Worm (Caenorhabditis elegans) whole organism, young adult: ENCODE data around the gene abcf-3.

ENCODE experiments used
- B0019.2 ChIP-seq: fragments of 200-800 bp; sonication (Bioruptor generic); conservative IDR thresholded peaks from 2 replicates; pipeline ENCODE4 v1.3.6; 2022; ENCODE audit warnings: missing genetic modification reagents, missing genetic modification characterization, missing compliant biosample characterization
- B0261.1 ChIP-seq: sonication (generic microtip); optimal IDR thresholded peaks from 2 replicates; lab custom pipeline; 2016; ENCODE audit warnings: mild to moderate bottlenecking, missing genetic modification characterization, moderate library complexity, missing compliant biosample characterization
- B0336.3 ChIP-seq: fragments of 200-800 bp; sonication (Bioruptor generic); IDR thresholded peaks from 2 replicates; pipeline ENCODE4 v1.3.6; 2022; ENCODE audit warnings: missing genetic modification characterization, missing compliant biosample characterization
- F10E7.11 ChIP-seq: sonication (generic microtip); optimal IDR thresholded peaks from 2 replicates; lab custom pipeline; 2017; ENCODE audit warnings: mild to moderate bottlenecking, missing genetic modification characterization, moderate library complexity, missing compliant biosample characterization
- F33H1.4 ChIP-seq: fragments of 200-800 bp; sonication (Bioruptor generic); IDR thresholded peaks from 2 replicates; pipeline ENCODE4 v1.3.6; 2022; ENCODE audit warnings: missing genetic modification reagents, missing genetic modification characterization, missing compliant biosample characterization
- F55B11.4 ChIP-seq: sonication (generic microtip); optimal IDR thresholded peaks from 2 replicates; lab custom pipeline; 2016; ENCODE audit warnings: missing compliant biosample characterization, missing genetic modification characterization, borderline replicate concordance; ENCODE audit not compliant: insufficient read depth
- K12H6.12 ChIP-seq: fragments of 200-800 bp; sonication (Bioruptor generic); optimal IDR thresholded peaks from 2 replicates; lab custom pipeline; 2018; ENCODE audit warnings: mild to moderate bottlenecking, missing genetic modification characterization, missing compliant biosample characterization
- Y79H2A.3 ChIP-seq: fragments of 200-800 bp; sonication (Bioruptor generic); conservative IDR thresholded peaks from 2 replicates; pipeline ENCODE4 v1.3.6; 2022; ENCODE audit warnings: missing genetic modification reagents, missing genetic modification characterization, missing compliant biosample characterization
- akir-1 ChIP-seq: fragments of 200-800 bp; sonication (Bioruptor generic); optimal IDR thresholded peaks from 2 replicates; lab custom pipeline; 2018; ENCODE audit warnings: mild to moderate bottlenecking, missing genetic modification characterization, moderate library complexity, missing compliant biosample characterization
- ama-1 ChIP-seq, 3 experiments: fragments of 150-350 bp in 1 of 3; sonication (generic microtip) in 2 of 3; optimal IDR thresholded peaks; 2 replicates each; lab custom pipeline; 2014 to 2018; ENCODE audit warnings: missing biosample characterization in 2 of 3, missing genetic modification characterization in 2 of 3, missing genetic modification reagents in 2 of 3
- aptf-3 ChIP-seq: fragments of 200-800 bp; sonication (Bioruptor generic); IDR thresholded peaks from 2 replicates; pipeline ENCODE4 v1.3.6; 2022; ENCODE audit warnings: missing genetic modification characterization, missing compliant biosample characterization
- atf-7 ChIP-seq: sonication (generic microtip); optimal IDR thresholded peaks from 2 replicates; lab custom pipeline; 2017; ENCODE audit warnings: mild to moderate bottlenecking, missing genetic modification characterization, missing compliant biosample characterization
- cebp-1 ChIP-seq, 2 experiments: fragments of 200-800 bp in 1 of 2; sonication (Bioruptor generic) in 1 of 2; sonication (generic microtip) in 1 of 2; IDR thresholded peaks in 1 of 2; optimal IDR thresholded peaks in 1 of 2; 2 replicates each; pipeline versions ENCODE4 v1.3.6 to Lab custom; 2017 to 2022; ENCODE audit warnings: missing compliant biosample characterization in 2 of 2, missing genetic modification characterization in 2 of 2, mild to moderate bottlenecking in 1 of 2, missing genetic modification reagents in 1 of 2, moderate library complexity in 1 of 2
- ceh-27 ChIP-seq: fragments of 200-800 bp; sonication (Bioruptor generic); optimal IDR thresholded peaks from 2 replicates; lab custom pipeline; 2018; ENCODE audit warnings: mild to moderate bottlenecking, missing genetic modification characterization, moderate library complexity, missing compliant biosample characterization
- ceh-91 ChIP-seq: fragments of 200-800 bp; sonication (Bioruptor generic); IDR thresholded peaks from 2 replicates; pipeline ENCODE4 v1.3.6; 2022; ENCODE audit warnings: missing genetic modification reagents, missing genetic modification characterization, missing compliant biosample characterization
- chd-7 ChIP-seq: sonication (generic microtip); optimal IDR thresholded peaks from 2 replicates; lab custom pipeline; 2016; ENCODE audit warnings: mild to moderate bottlenecking, missing genetic modification characterization, moderate library complexity, missing compliant biosample characterization
- dox-1 ChIP-seq: fragments of 200-800 bp; sonication (Bioruptor generic); IDR thresholded peaks from 2 replicates; pipeline ENCODE4 v1.3.6; 2022; ENCODE audit warnings: missing genetic modification reagents, missing genetic modification characterization, missing compliant biosample characterization
- dpff-1 ChIP-seq: sonication (generic microtip); optimal IDR thresholded peaks from 2 replicates; lab custom pipeline; 2017; ENCODE audit warnings: mild to moderate bottlenecking, missing genetic modification characterization, missing compliant biosample characterization
- egl-44 ChIP-seq: fragments of 200-800 bp; sonication (Bioruptor generic); IDR thresholded peaks from 2 replicates; pipeline ENCODE4 v1.3.6; 2022; ENCODE audit warnings: missing genetic modification reagents, missing genetic modification characterization, missing compliant biosample characterization
- egrh-3 ChIP-seq: fragments of 200-800 bp; sonication (Bioruptor generic); IDR thresholded peaks from 2 replicates; pipeline ENCODE4 v1.3.6; 2022; ENCODE audit warnings: missing genetic modification reagents, missing genetic modification characterization, missing compliant biosample characterization
- gei-17 ChIP-seq: fragments of 200-800 bp; sonication (Bioruptor generic); optimal IDR thresholded peaks from 2 replicates; lab custom pipeline; 2018; ENCODE audit warnings: mild to moderate bottlenecking, missing genetic modification characterization, missing compliant biosample characterization
- him-1 ChIP-seq: sonication (generic microtip); optimal IDR thresholded peaks from 2 replicates; lab custom pipeline; 2016; ENCODE audit warnings: missing genotype, missing genetic modification reagents, missing genetic modification characterization, missing compliant biosample characterization
- hlh-12 ChIP-seq: sonication (generic microtip); optimal IDR thresholded peaks from 2 replicates; lab custom pipeline; 2016; ENCODE audit warnings: missing genetic modification characterization, missing compliant biosample characterization
- hmg-20 ChIP-seq: fragments of 200-800 bp; sonication (Bioruptor generic); IDR thresholded peaks from 2 replicates; pipeline ENCODE4 v1.3.6; 2022; ENCODE audit warnings: missing genetic modification reagents, missing genetic modification characterization, missing compliant biosample characterization
- lag-1 ChIP-seq: fragments of 200-800 bp; sonication (Bioruptor generic); IDR thresholded peaks from 2 replicates; pipeline ENCODE4 v1.3.6; 2022; ENCODE audit warnings: missing genetic modification reagents, missing genetic modification characterization, missing compliant biosample characterization
- let-607 ChIP-seq, 2 experiments: fragments of 200-800 bp in 1 of 2; sonication (Bioruptor generic) in 1 of 2; sonication (generic microtip) in 1 of 2; optimal IDR thresholded peaks; 2 replicates each; lab custom pipeline; 2016 to 2018; ENCODE audit warnings: mild to moderate bottlenecking in 2 of 2, missing compliant biosample characterization in 2 of 2, missing genetic modification characterization in 2 of 2, moderate library complexity in 2 of 2, missing genotype in 1 of 2
- lin-26 ChIP-seq: fragments of 200-800 bp; sonication (Bioruptor generic); IDR thresholded peaks from 2 replicates; pipeline ENCODE4 v1.3.6; 2022; ENCODE audit warnings: missing genetic modification reagents, missing genetic modification characterization, missing compliant biosample characterization
- lir-1 ChIP-seq: fragments of 200-800 bp; sonication (Bioruptor generic); conservative IDR thresholded peaks from 2 replicates; pipeline ENCODE4 v1.3.6; 2022; ENCODE audit warnings: missing genetic modification reagents, missing genetic modification characterization, missing compliant biosample characterization
- lsy-27 ChIP-seq: sonication (generic microtip); optimal IDR thresholded peaks from 2 replicates; lab custom pipeline; 2017; ENCODE audit warnings: missing genetic modification characterization, mild to moderate bottlenecking, missing compliant biosample characterization, antibody characterized with exemption, missing genotype, borderline replicate concordance; ENCODE audit not compliant: insufficient read depth
- madf-6 ChIP-seq: fragments of 200-800 bp; sonication (Bioruptor generic); IDR thresholded peaks from 2 replicates; pipeline ENCODE4 v1.3.6; 2022; ENCODE audit warnings: missing genetic modification reagents, missing genetic modification characterization, missing compliant biosample characterization
- mcd-1 ChIP-seq: fragments of 200-800 bp; sonication (Bioruptor generic); IDR thresholded peaks from 2 replicates; pipeline ENCODE4 v1.3.6; 2022; ENCODE audit warnings: missing genetic modification reagents, missing genetic modification characterization, missing compliant biosample characterization
- mel-28 ChIP-seq: sonication (generic microtip); optimal IDR thresholded peaks from 2 replicates; lab custom pipeline; 2016; ENCODE audit warnings: borderline replicate concordance, mild to moderate bottlenecking, missing genetic modification characterization, missing compliant biosample characterization
- mes-4 ChIP-seq: sonication (generic microtip); optimal IDR thresholded peaks from 2 replicates; lab custom pipeline; 2016; ENCODE audit warnings: missing genotype, missing genetic modification characterization, missing compliant biosample characterization
- mxl-1 ChIP-seq: sonication (generic microtip); optimal IDR thresholded peaks from 2 replicates; lab custom pipeline; 2016; ENCODE audit warnings: missing genetic modification characterization, missing compliant biosample characterization
- nfyb-1 ChIP-seq: fragments of 200-800 bp; sonication (Bioruptor generic); IDR thresholded peaks from 2 replicates; pipeline ENCODE4 v1.3.6; 2022; ENCODE audit warnings: missing genetic modification reagents, missing genetic modification characterization, missing compliant biosample characterization
- nhr-179 ChIP-seq: sonication (generic microtip); optimal IDR thresholded peaks from 2 replicates; lab custom pipeline; 2016; ENCODE audit warnings: mild to moderate bottlenecking, missing genetic modification characterization, missing compliant biosample characterization
- nhr-80 ChIP-seq: sonication (generic microtip); optimal IDR thresholded peaks from 2 replicates; lab custom pipeline; 2016; ENCODE audit warnings: missing genetic modification characterization, missing compliant biosample characterization
- pbrm-1 ChIP-seq: fragments of 200-800 bp; sonication (Bioruptor generic); IDR thresholded peaks from 2 replicates; pipeline ENCODE4 v1.3.6; 2022; ENCODE audit warnings: missing genetic modification reagents, missing genetic modification characterization, missing compliant biosample characterization
- pha-4 ChIP-seq: fragments of 150-350 bp; sonication (generic microtip); optimal IDR thresholded peaks from 2 replicates; lab custom pipeline; 2014; ENCODE audit warnings: missing biosample characterization, missing genetic modification reagents, missing genetic modification characterization
- sdz-38 ChIP-seq: sonication (generic microtip); optimal IDR thresholded peaks from 2 replicates; lab custom pipeline; 2016; ENCODE audit warnings: missing genotype, missing genetic modification characterization, missing compliant biosample characterization
- snpc-1.1 ChIP-seq: sonication (generic microtip); optimal IDR thresholded peaks from 2 replicates; lab custom pipeline; 2017; ENCODE audit warnings: missing genetic modification characterization, mild to moderate bottlenecking, missing compliant biosample characterization, antibody characterized with exemption, moderate library complexity, missing genotype, missing genetic modification reagents; ENCODE audit not compliant: insufficient read depth
- snpc-1.3 ChIP-seq: sonication (generic microtip); optimal IDR thresholded peaks from 2 replicates; lab custom pipeline; 2017; ENCODE audit warnings: missing genetic modification characterization, mild to moderate bottlenecking, missing compliant biosample characterization, antibody characterized with exemption, moderate library complexity, missing genotype, missing genetic modification reagents; ENCODE audit not compliant: insufficient read depth
- snpc-3.4 ChIP-seq: sonication (generic microtip); optimal IDR thresholded peaks from 2 replicates; lab custom pipeline; 2017; ENCODE audit warnings: missing genetic modification characterization, mild to moderate bottlenecking, missing compliant biosample characterization, antibody characterized with exemption, moderate library complexity, missing genotype, missing genetic modification reagents
- somi-1 ChIP-seq: fragments of 200-800 bp; sonication (Bioruptor generic); optimal IDR thresholded peaks from 2 replicates; lab custom pipeline; 2018; ENCODE audit warnings: mild to moderate bottlenecking, missing genetic modification characterization, missing compliant biosample characterization
- tbx-9 ChIP-seq: sonication (generic microtip); optimal IDR thresholded peaks from 2 replicates; lab custom pipeline; 2016; ENCODE audit warnings: borderline replicate concordance, missing genetic modification characterization, inconsistent platforms, missing compliant biosample characterization
- ztf-18 ChIP-seq: sonication (generic microtip); optimal IDR thresholded peaks from 2 replicates; lab custom pipeline; 2016; ENCODE audit warnings: missing genotype, mild to moderate bottlenecking, missing genetic modification characterization, missing compliant biosample characterization
- ztf-28 ChIP-seq: fragments of 200-800 bp; sonication (Bioruptor generic); IDR thresholded peaks from 2 replicates; pipeline ENCODE4 v1.3.6; 2022; ENCODE audit warnings: missing genetic modification reagents, missing genetic modification characterization, missing compliant biosample characterization
- ztf-6 ChIP-seq: fragments of 200-800 bp; sonication (Bioruptor generic); IDR thresholded peaks from 2 replicates; pipeline ENCODE4 v1.3.6; 2022; ENCODE audit warnings: missing genetic modification reagents, missing genetic modification characterization, missing compliant biosample characterization

Gene abcf-3

ce11 chrIII:6137431-6137830, 35.8 kb upstream of the abcf-3 start (continued):
- TF ChIP-seq atf-7 = peak; percentile 36
- TF ChIP-seq ztf-18 (tag; lab: Kevin White, UChicago) = no peak
- no peak for TF ChIP-seq lir-1
- no peak for TF ChIP-seq ztf-28 (GFP tag; lab: Robert Waterston, UW)
- TF ChIP-seq egrh-3 (GFP tag; lab: Robert Waterston, UW) = no peak
- TF ChIP-seq mel-28 (tag; lab: Kevin White, UChicago) = no peak
- TF ChIP-seq nfyb-1 = peak; percentile 61; the same call in 1 of the 2 replicates
- TF ChIP-seq F55B11.4 (tag; lab: Kevin White, UChicago) = no peak
- no peak for TF ChIP-seq lag-1 (GFP tag; lab: Robert Waterston, UW)
- TF ChIP-seq lsy-27 (tag; lab: Kevin White, UChicago) = no peak
- no peak for TF ChIP-seq dpff-1 (tag; lab: Kevin White, UChicago)
- TF ChIP-seq mes-4 = no peak
- no peak for TF ChIP-seq cebp-1 (GFP tag; IDR thresholded peaks at IDR 0.05; lab: Robert Waterston, UW)
- TF ChIP-seq cebp-1 (tag; optimal IDR thresholded peaks at IDR 0.05; lab: Kevin White, UChicago) = peak; percentile 48
- TF ChIP-seq ama-1 (optimal IDR thresholded peaks at IDR 0.05; lab: Kevin White, UChicago) = no peak
- no peak for TF ChIP-seq ama-1 (GFP tag; optimal IDR thresholded peaks at IDR 0.05; lab: Kevin White, UChicago)
- TF ChIP-seq akir-1 (GFP tag; lab: Kevin White, UChicago) = no peak
- TF ChIP-seq Y79H2A.3 (GFP tag; lab: Robert Waterston, UW) = no peak
- TF ChIP-seq hlh-12 (tag; lab: Kevin White, UChicago) = no peak
- no peak for TF ChIP-seq sdz-38 (tag; lab: Kevin White, UChicago)
- TF ChIP-seq hmg-20 (GFP tag; lab: Robert Waterston, UW) = no peak
- TF ChIP-seq somi-1 (GFP tag; lab: Kevin White, UChicago) = peak; percentile 74
- TF ChIP-seq F10E7.11 (tag; lab: Kevin White, UChicago) = no peak
- no peak for TF ChIP-seq gei-17
- no peak for TF ChIP-seq ceh-91
- peak; percentile 69 for TF ChIP-seq chd-7
- no peak for TF ChIP-seq dox-1 (GFP tag; lab: Robert Waterston, UW)
- TF ChIP-seq aptf-3 (GFP tag; lab: Robert Waterston, UW) = no peak
- TF ChIP-seq nhr-179 (tag; lab: Kevin White, UChicago) = no peak
- TF ChIP-seq egl-44 (GFP tag; lab: Robert Waterston, UW) = no peak
- no peak for TF ChIP-seq snpc-1.1 (tag; lab: Kevin White, UChicago)
- TF ChIP-seq snpc-3.4 = no peak
- TF ChIP-seq F33H1.4 (GFP tag; lab: Robert Waterston, UW) = no peak
- peak; percentile 17; the same call in 1 of the 2 replicates for TF ChIP-seq mcd-1 (GFP tag; lab: Robert Waterston, UW)
- TF ChIP-seq let-607 (tag; optimal IDR thresholded peaks at IDR 0.05; lab: Kevin White, UChicago) = no peak
- TF ChIP-seq ztf-6 (GFP tag; lab: Robert Waterston, UW) = no peak
- TF ChIP-seq madf-6 = no peak
- TF ChIP-seq pbrm-1 (GFP tag; lab: Robert Waterston, UW) = no peak
- TF ChIP-seq B0019.2 (GFP tag; lab: Robert Waterston, UW) = no peak
- TF ChIP-seq lin-26 (GFP tag; lab: Robert Waterston, UW) = no peak
- TF ChIP-seq nhr-80 (tag; lab: Kevin White, UChicago) = no peak
- no peak for TF ChIP-seq snpc-1.3
- TF ChIP-seq mxl-1 (tag; lab: Kevin White, UChicago) = no peak
- TF ChIP-seq pha-4 (tag; lab: Kevin White, UChicago) = no peak
- TF ChIP-seq him-1 = no peak
- TF ChIP-seq K12H6.12 (tag; lab: Kevin White, UChicago) = peak; percentile 64
- peak; percentile 52 for TF ChIP-seq ceh-27
- TF ChIP-seq B0261.1 = no peak
- TF ChIP-seq tbx-9 (tag; lab: Kevin White, UChicago) = no peak
- no peak for TF ChIP-seq B0336.3 (GFP tag; lab: Robert Waterston, UW)
